Worm (Caenorhabditis elegans): ENCODE data around the gene tra-1.
"Not testable (repeated sequence)": the region's sequence is repeated elsewhere in the genome, so short reads cannot be mapped to it uniquely, and the experiment has no call there.

tra-1 gene

ce11 chrIII:11138922-11139321 is 56.1 kb downstream of the tra-1 start, which contains the start of gene fbxa-128:
Gene fbxa-128 (minus strand): TSS chrIII:11139113.
- TF ChIP-seq nfya-1 (tag; optimal IDR thresholded peaks at IDR 0.05) (peak; percentile 16), K02D7.2 (tag; optimal IDR thresholded peaks at IDR 0.05) (no peak)

DNA sequence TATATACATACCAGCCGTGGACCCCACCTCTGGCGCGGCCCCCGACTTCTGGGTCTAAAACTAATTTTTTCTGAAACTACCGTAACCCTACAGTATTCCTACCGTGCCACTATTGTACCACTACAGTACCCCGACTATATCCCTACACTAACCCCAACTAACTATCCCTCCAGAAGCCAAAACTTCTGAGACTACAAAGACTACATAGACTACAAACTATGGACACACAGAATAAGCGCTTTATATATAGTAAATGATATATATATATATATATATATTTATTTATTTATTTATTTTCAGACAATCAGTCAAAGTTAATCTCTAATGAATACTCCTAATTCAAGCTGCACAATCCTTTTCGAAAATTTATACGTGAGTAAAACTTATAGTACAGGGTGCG is 63.5 kb downstream of the tra-1 start, which contains the start of gene pha-1:
Gene pha-1 (plus strand): TSS at position 301 of the 400 bp plus-strand sequence.
- TF ChIP-seq pha-2, ztf-16, elt-2 (tag; optimal IDR thresholded peaks at IDR 0.05): not testable (repeated sequence)

DNA sequence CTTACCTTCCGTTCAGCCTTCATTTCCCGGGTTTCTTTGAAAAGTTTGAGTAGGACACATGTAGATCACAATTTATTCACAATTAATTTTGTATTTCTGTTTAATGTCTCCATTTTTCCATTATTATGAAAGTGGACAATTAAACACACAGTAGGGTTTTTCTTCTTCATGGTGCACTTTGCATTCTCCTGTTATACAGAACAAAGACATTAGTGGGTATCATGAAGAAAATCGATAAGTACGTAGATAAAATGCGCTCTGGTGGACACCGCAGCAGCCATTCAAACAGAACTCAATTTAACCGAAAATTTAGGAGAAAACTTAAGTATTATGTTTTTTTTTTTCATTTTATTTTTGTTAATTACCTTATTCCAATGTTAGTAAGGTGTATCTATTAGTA is 65.6 kb downstream of the tra-1 start:
- TF ChIP-seq ceh-48 (tag; optimal IDR thresholded peaks at IDR 0.05): peak; percentile 67
- peak; percentile 45 for TF ChIP-seq unc-42 (tag; optimal IDR thresholded peaks at IDR 0.05)
- TF ChIP-seq K09A11.1 (tag; optimal IDR thresholded peaks at IDR 0.05; ENCODE audit: insufficient read depth): no peak

DNA sequence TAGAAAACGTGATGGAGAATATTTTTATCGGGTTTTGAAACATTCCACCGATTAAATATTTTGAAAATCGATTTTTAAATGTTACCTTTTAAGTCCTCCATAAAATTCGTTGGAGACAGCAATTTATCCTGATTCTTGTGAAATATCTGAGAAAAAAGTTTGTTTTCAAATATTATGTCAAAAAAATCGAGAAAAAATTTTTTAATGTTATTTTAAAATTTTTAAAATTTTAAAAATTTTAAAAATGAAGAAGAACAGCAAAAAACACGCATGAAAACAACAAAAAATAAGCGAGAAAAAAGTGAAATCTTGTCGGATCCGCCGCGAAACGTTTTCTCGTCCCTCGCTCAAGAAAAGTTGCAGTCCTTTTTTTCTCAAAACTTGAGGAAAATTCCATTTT is 67.5 kb downstream of the tra-1 start, which contains the start of gene Y48A6C.8:
Gene Y48A6C.8 (minus strand): TSS at position 101 of the 400 bp plus-strand sequence.
- TF ChIP-seq hlh-15 (tag; optimal IDR thresholded peaks at IDR 0.05) (no peak), elt-4 (tag; optimal IDR thresholded peaks at IDR 0.05) (no peak), K02D7.2 (tag; optimal IDR thresholded peaks at IDR 0.05) (no peak), pat-9 (tag; optimal IDR thresholded peaks at IDR 0.05) (no peak), hlh-6 (tag; optimal IDR thresholded peaks at IDR 0.05) (no peak)

DNA sequence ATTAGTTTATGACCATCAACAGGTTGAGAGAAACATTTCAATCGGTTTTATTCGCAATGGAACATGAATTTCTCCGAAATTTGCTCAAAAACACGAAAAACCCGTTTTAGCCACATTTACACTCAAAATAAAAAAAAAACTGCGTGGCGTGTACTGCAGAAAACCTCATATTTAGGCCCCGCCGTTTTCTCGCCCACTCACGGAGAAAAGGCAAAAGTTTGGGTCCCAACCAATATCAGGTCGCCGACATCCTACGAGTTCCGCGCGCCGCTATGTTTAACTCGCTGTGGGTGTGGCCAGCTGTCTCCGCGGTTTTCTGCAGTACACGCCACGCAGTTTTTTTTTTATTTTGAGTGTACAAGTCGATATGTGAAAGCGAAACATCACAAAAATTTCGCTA is 71.2 kb downstream of the tra-1 start:
- TF ChIP-seq sox-4 (tag; optimal IDR thresholded peaks at IDR 0.05) (no peak), pros-1 (tag; optimal IDR thresholded peaks at IDR 0.05) (no peak), che-1 (tag; optimal IDR thresholded peaks at IDR 0.05) (no peak), ref-2 (tag; optimal IDR thresholded peaks at IDR 0.05) (no peak), elt-4 (tag; optimal IDR thresholded peaks at IDR 0.05) (no peak), nhr-11 (tag; optimal IDR thresholded peaks at IDR 0.05) (no peak), ceh-31 (tag; optimal IDR thresholded peaks at IDR 0.05) (no peak), syd-9 (tag; optimal IDR thresholded peaks at IDR 0.05) (no peak), hlh-15 (tag; optimal IDR thresholded peaks at IDR 0.05) (no peak), dve-1 (tag; optimal IDR thresholded peaks at IDR 0.05) (no peak), pat-9 (tag; optimal IDR thresholded peaks at IDR 0.05) (no peak), rnt-1 (tag; optimal IDR thresholded peaks at IDR 0.05) (no peak), fkh-6 (tag; optimal IDR thresholded peaks at IDR 0.05) (no peak), nhr-232 (tag; optimal IDR thresholded peaks at IDR 0.05) (no peak), nfya-1 (tag; optimal IDR thresholded peaks at IDR 0.05) (no peak), pha-2 (tag; optimal IDR thresholded peaks at IDR 0.05) (no peak), pax-1 (tag; optimal IDR thresholded peaks at IDR 0.05) (no peak)

All from whole organism, late embryonic.